Worm (Caenorhabditis elegans) whole organism, late embryonic: ENCODE results near the gene C14E2.4.

ENCODE experiments used
- Y22D7AL.16 ChIP-seq: sonication (generic microtip); optimal IDR thresholded peaks from 2 replicates; lab custom pipeline; 2016; ENCODE audit warnings: missing genetic modification characterization, missing compliant biosample characterization
- elt-2 ChIP-seq: sonication (generic microtip); optimal IDR thresholded peaks from 2 replicates; lab custom pipeline; 2016; ENCODE audit warnings: missing genetic modification reagents, missing genetic modification characterization, missing compliant biosample characterization
- fkh-10 ChIP-seq: fragments of 150-350 bp; optimal IDR thresholded peaks from 2 replicates; lab custom pipeline; 2014; ENCODE audit warnings: missing biosample characterization, missing genetic modification reagents, missing genetic modification characterization
- pat-9 ChIP-seq: fragments of 200-800 bp; sonication (Bioruptor generic); optimal IDR thresholded peaks from 2 replicates; lab custom pipeline; 2018; ENCODE audit warnings: mild to moderate bottlenecking, missing genetic modification characterization, moderate library complexity, missing compliant biosample characterization
- sox-4 ChIP-seq: sonication (generic microtip); optimal IDR thresholded peaks from 2 replicates; lab custom pipeline; 2017; ENCODE audit warnings: mild to moderate bottlenecking, missing genetic modification characterization, inconsistent platforms, missing compliant biosample characterization

- no peak for TF ChIP-seq pat-9
- no peak for TF ChIP-seq fkh-10 (GFP tag; lab: Kevin White, UChicago)
- no peak for TF ChIP-seq Y22D7AL.16 (tag; lab: Kevin White, UChicago)
- no peak for TF ChIP-seq sox-4 (tag; lab: Kevin White, UChicago)
- TF ChIP-seq elt-2 (tag; lab: Kevin White, UChicago), result no peak
Observed at ce11 chrX:1786607-1787006, 34.5 kb downstream of the C14E2.4 start, which contains the start of gene arg-1.
